Fruit fly (Drosophila melanogaster) Kc167 (cell line): ENCODE results near the gene CG32413.

Source experiments
- Myc ChIP-seq: fragments of >200 bp; optimal IDR thresholded peaks from 2 replicates; lab custom pipeline; 2017; ENCODE audit warnings: missing external identifiers
- Sin3A ChIP-seq: fragments of >200 bp; optimal IDR thresholded peaks from 2 replicates; lab custom pipeline; 2018; ENCODE audit warnings: missing external identifiers
- h ChIP-seq: fragments of >200 bp; optimal IDR thresholded peaks from 3 replicates; lab custom pipeline; 2018; ENCODE audit warnings: missing external identifiers
- insv ChIP-seq: fragments of >200 bp; optimal IDR thresholded peaks from 3 replicates; lab custom pipeline; 2018; ENCODE audit warnings: missing external identifiers
- psq ChIP-seq: fragments of >200 bp; optimal IDR thresholded peaks from 2 replicates; lab custom pipeline; 2017; ENCODE audit warnings: missing external identifiers
- ttk ChIP-seq: sonication (Bioruptor generic); optimal IDR thresholded peaks from 2 replicates; lab custom pipeline; 2017; ENCODE audit warnings: missing external identifiers

dm6 chr3L:5921216-5921615, 17.4 kb upstream of the CG32413 start, which contains the start of gene PXo:
- TF ChIP-seq insv (lab: Kevin White, UChicago) (no peak), psq (lab: Kevin White, UChicago) (no peak), ttk (lab: Kevin White, UChicago) (no peak), h (no peak), Sin3A (lab: Kevin White, UChicago) (no peak), Myc (lab: Kevin White, UChicago) (no peak)
